Fruit fly (Drosophila melanogaster): ENCODE data around the gene CG6310.

dm6 chr3L:11071057-11071456 is 1.4 kb upstream of the CG6310 start:
- no peak for TF ChIP-seq kay (GFP tag; ENCODE audit: borderline replicate concordance)
- no peak for TF ChIP-seq Mnt (GFP tag; optimal IDR thresholded peaks at IDR 0.05)
- TF ChIP-seq ovo (GFP tag; optimal IDR thresholded peaks at IDR 0.05) = no peak
